Worm (Caenorhabditis elegans) whole organism, L1 larva: ENCODE data around the gene clh-6.

Experiments
- alr-1 ChIP-seq: fragments of 200-800 bp; sonication (Bioruptor generic); optimal IDR thresholded peaks from 2 replicates; lab custom pipeline; 2018; ENCODE audit warnings: borderline replicate concordance, mild to moderate bottlenecking, missing genetic modification characterization, missing compliant biosample characterization
- aly-2 ChIP-seq: fragments of 150-350 bp; optimal IDR thresholded peaks from 2 replicates; lab custom pipeline; 2014; ENCODE audit warnings: missing biosample characterization, missing genetic modification characterization
- ceh-63 ChIP-seq: fragments of 200-800 bp; sonication (Bioruptor generic); optimal IDR thresholded peaks from 2 replicates; lab custom pipeline; 2018; ENCODE audit warnings: mild to moderate bottlenecking, missing genetic modification characterization, missing compliant biosample characterization
- ceh-8 ChIP-seq: fragments of 200-800 bp; sonication (Bioruptor generic); optimal IDR thresholded peaks from 2 replicates; lab custom pipeline; 2018; ENCODE audit warnings: mild to moderate bottlenecking, missing genetic modification characterization, moderate library complexity, missing compliant biosample characterization
- ceh-82 ChIP-seq, 3 experiments: fragments of 150-350 bp in 1 of 3; sonication (generic microtip) in 2 of 3; optimal IDR thresholded peaks; 2 replicates each; lab custom pipeline; 2014 to 2017; ENCODE audit warnings: missing biosample characterization in 3 of 3, missing genetic modification characterization in 3 of 3
- dpl-1 ChIP-seq, 3 experiments: fragments of 150-350 bp in 2 of 3; sonication (generic microtip) in 1 of 3; optimal IDR thresholded peaks; 2 replicates each; lab custom pipeline; 2014 to 2017; ENCODE audit warnings: missing biosample characterization in 3 of 3, missing genetic modification characterization in 3 of 3, missing genetic modification reagents in 3 of 3
- dsc-1 ChIP-seq: sonication (generic microtip); optimal IDR thresholded peaks from 2 replicates; lab custom pipeline; 2016; ENCODE audit warnings: mild to moderate bottlenecking, missing genetic modification characterization, missing compliant biosample characterization
- efl-1 ChIP-seq, 4 experiments: fragments of 150-350 bp; optimal IDR thresholded peaks in 3 of 4; peaks in 1 of 4; 1 replicate in 1 of 4; 2 replicates in 3 of 4; lab custom pipeline; 2014; ENCODE audit warnings: missing biosample characterization in 2 of 4, missing genetic modification characterization in 2 of 4, missing genetic modification reagents in 2 of 4
- efl-3 ChIP-seq: fragments of 200-800 bp; sonication (Bioruptor generic); optimal IDR thresholded peaks from 2 replicates; lab custom pipeline; 2018; ENCODE audit warnings: mild to moderate bottlenecking, missing genetic modification characterization, missing compliant biosample characterization
- egl-13 ChIP-seq: sonication (generic microtip); optimal IDR thresholded peaks from 2 replicates; lab custom pipeline; 2016; ENCODE audit warnings: missing genotype, missing genetic modification reagents, missing genetic modification characterization, missing compliant biosample characterization
- elt-3 ChIP-seq, 6 experiments: fragments of 150-350 bp in 1 of 6; sonication (generic microtip); optimal IDR thresholded peaks; 2 replicates each; lab custom pipeline; 2017 to 2018; ENCODE audit warnings: missing biosample characterization in 6 of 6, missing genetic modification characterization in 6 of 6, inconsistent platforms in 1 of 6
- ets-5 ChIP-seq: fragments of 200-800 bp; sonication (Bioruptor generic); IDR thresholded peaks from 2 replicates; pipeline ENCODE4 v1.3.6; 2022; ENCODE audit warnings: missing genetic modification characterization, missing compliant biosample characterization
- fkh-10 ChIP-seq: sonication (generic microtip); optimal IDR thresholded peaks from 2 replicates; lab custom pipeline; 2017; ENCODE audit warnings: missing biosample characterization, missing genetic modification reagents, missing genetic modification characterization
- hlh-17 ChIP-seq: fragments of 200-800 bp; sonication (Bioruptor generic); optimal IDR thresholded peaks from 2 replicates; lab custom pipeline; 2018; ENCODE audit warnings: missing genetic modification characterization, mild to moderate bottlenecking, missing compliant biosample characterization, moderate library complexity, borderline replicate concordance
- hlh-4 ChIP-seq: sonication (generic microtip); optimal IDR thresholded peaks from 2 replicates; lab custom pipeline; 2016; ENCODE audit warnings: mild to moderate bottlenecking, missing genetic modification characterization, missing compliant biosample characterization
- hpl-2 ChIP-seq: fragments of 150-350 bp; optimal IDR thresholded peaks from 2 replicates; lab custom pipeline; 2014; ENCODE audit warnings: missing biosample characterization, missing genetic modification reagents, missing genetic modification characterization
- irx-1 ChIP-seq: sonication (generic microtip); optimal IDR thresholded peaks from 2 replicates; lab custom pipeline; 2016; ENCODE audit warnings: missing genetic modification characterization, missing compliant biosample characterization
- isw-1 ChIP-seq: fragments of 200-800 bp; sonication (Bioruptor generic); IDR thresholded peaks from 2 replicates; pipeline ENCODE4 v1.3.6; 2022; ENCODE audit warnings: missing genetic modification characterization, missing compliant biosample characterization
- lin-15B ChIP-seq: fragments of 150-350 bp; sonication (generic microtip); optimal IDR thresholded peaks from 3 replicates; lab custom pipeline; 2014; ENCODE audit warnings: missing biosample characterization, missing genetic modification characterization
- lin-35 ChIP-seq, 2 experiments: fragments of 150-350 bp; optimal IDR thresholded peaks; 2 replicates each; lab custom pipeline; 2014; ENCODE audit warnings: missing biosample characterization in 2 of 2, missing genetic modification characterization in 2 of 2, missing genetic modification reagents in 2 of 2
- lin-39 ChIP-seq: fragments of 150-350 bp; optimal IDR thresholded peaks from 2 replicates; lab custom pipeline; 2014; ENCODE audit warnings: missing biosample characterization, missing genetic modification reagents, missing genetic modification characterization
- mab-9 ChIP-seq: fragments of 200-800 bp; sonication (Bioruptor generic); IDR thresholded peaks from 2 replicates; pipeline ENCODE4 v1.3.6; 2022; ENCODE audit warnings: missing genetic modification reagents, missing genetic modification characterization, missing compliant biosample characterization
- mdl-1 ChIP-seq, 2 experiments: fragments of 150-350 bp; optimal IDR thresholded peaks; 2 replicates each; lab custom pipeline; 2014 to 2017; ENCODE audit warnings: missing biosample characterization in 2 of 2, missing genetic modification characterization in 2 of 2, inconsistent platforms in 1 of 2
- mef-2 ChIP-seq: fragments of 150-350 bp; optimal IDR thresholded peaks from 2 replicates; lab custom pipeline; 2014; ENCODE audit warnings: missing biosample characterization, missing genetic modification characterization
- nhr-11 ChIP-seq: fragments of 150-350 bp; optimal IDR thresholded peaks from 2 replicates; lab custom pipeline; 2014; ENCODE audit warnings: missing biosample characterization, missing genetic modification characterization
- nhr-12 ChIP-seq: sonication (generic microtip); optimal IDR thresholded peaks from 2 replicates; lab custom pipeline; 2017; ENCODE audit warnings: missing biosample characterization, missing genetic modification characterization
- nhr-19 ChIP-seq: fragments of 200-800 bp; sonication (Bioruptor generic); conservative IDR thresholded peaks from 2 replicates; pipeline ENCODE4 v1.3.6; 2022; ENCODE audit warnings: missing genetic modification characterization, missing compliant biosample characterization
- nhr-28 ChIP-seq: fragments of 150-350 bp; optimal IDR thresholded peaks from 2 replicates; lab custom pipeline; 2014; ENCODE audit warnings: missing biosample characterization, missing genetic modification characterization
- nhr-47 ChIP-seq: sonication (generic microtip); optimal IDR thresholded peaks from 2 replicates; lab custom pipeline; 2016; ENCODE audit warnings: mild to moderate bottlenecking, missing genetic modification characterization, moderate library complexity, missing compliant biosample characterization
- nhr-71 ChIP-seq: sonication (generic microtip); optimal IDR thresholded peaks from 2 replicates; lab custom pipeline; 2016; ENCODE audit warnings: mild to moderate bottlenecking, missing genetic modification characterization, moderate library complexity, missing compliant biosample characterization
- nhr-77 ChIP-seq: fragments of 150-350 bp; optimal IDR thresholded peaks from 2 replicates; lab custom pipeline; 2014; ENCODE audit warnings: missing biosample characterization, missing genetic modification characterization
- nhr-84 ChIP-seq: sonication (generic microtip); optimal IDR thresholded peaks from 2 replicates; lab custom pipeline; 2017; ENCODE audit warnings: missing biosample characterization, missing genetic modification characterization
- pqm-1 ChIP-seq: sonication (generic microtip); optimal IDR thresholded peaks from 3 replicates; lab custom pipeline; 2017; ENCODE audit warnings: missing biosample characterization, missing genetic modification characterization
- rnt-1 ChIP-seq: sonication (generic microtip); optimal IDR thresholded peaks from 2 replicates; lab custom pipeline; 2016; ENCODE audit warnings: mild to moderate bottlenecking, missing genetic modification characterization, moderate library complexity, missing compliant biosample characterization
- sox-4 ChIP-seq: sonication (generic microtip); optimal IDR thresholded peaks from 2 replicates; lab custom pipeline; 2016; ENCODE audit warnings: missing genetic modification characterization, missing compliant biosample characterization
- sptf-1 ChIP-seq: fragments of 150-350 bp; optimal IDR thresholded peaks from 2 replicates; lab custom pipeline; 2014; ENCODE audit warnings: missing biosample characterization, missing genetic modification characterization
- sup-37 ChIP-seq: fragments of 200-800 bp; sonication (Bioruptor generic); optimal IDR thresholded peaks from 2 replicates; lab custom pipeline; 2018; ENCODE audit warnings: mild to moderate bottlenecking, missing genetic modification characterization, missing compliant biosample characterization
- swsn-7 ChIP-seq: sonication (generic microtip); optimal IDR thresholded peaks from 2 replicates; lab custom pipeline; 2016; ENCODE audit warnings: missing genetic modification characterization, missing compliant biosample characterization
- tbx-2 ChIP-seq: sonication (generic microtip); optimal IDR thresholded peaks from 2 replicates; lab custom pipeline; 2016; ENCODE audit warnings: missing genetic modification characterization, missing compliant biosample characterization
- tlp-1 ChIP-seq: fragments of 150-350 bp; optimal IDR thresholded peaks from 2 replicates; lab custom pipeline; 2014; ENCODE audit warnings: missing biosample characterization, missing genetic modification characterization
- unc-130 ChIP-seq: fragments of 150-350 bp; optimal IDR thresholded peaks from 2 replicates; lab custom pipeline; 2017; ENCODE audit warnings: missing biosample characterization, missing genetic modification characterization, inconsistent platforms
- unc-30 ChIP-seq: sonication (generic microtip); optimal IDR thresholded peaks from 2 replicates; lab custom pipeline; 2017; ENCODE audit warnings: missing biosample characterization, missing genetic modification characterization
- unc-86 ChIP-seq: sonication (generic microtip); optimal IDR thresholded peaks from 2 replicates; lab custom pipeline; 2016; ENCODE audit warnings: missing genetic modification characterization, missing compliant biosample characterization
- unc-98 ChIP-seq: fragments of 200-800 bp; sonication (Bioruptor generic); IDR thresholded peaks from 2 replicates; pipeline ENCODE4 v1.3.6; 2022; ENCODE audit warnings: missing genetic modification characterization, missing compliant biosample characterization
- xbp-1 ChIP-seq: sonication (generic microtip); optimal IDR thresholded peaks from 2 replicates; lab custom pipeline; 2016; ENCODE audit warnings: missing genetic modification characterization, missing compliant biosample characterization
- zip-4 ChIP-seq: fragments of 200-800 bp; sonication (Bioruptor generic); optimal IDR thresholded peaks from 2 replicates; lab custom pipeline; 2018; ENCODE audit warnings: mild to moderate bottlenecking, missing genetic modification characterization, moderate library complexity, missing compliant biosample characterization
- ztf-11 ChIP-seq, 2 experiments: sonication (generic microtip); optimal IDR thresholded peaks; 2 replicates each; lab custom pipeline; 2016 to 2017; ENCODE audit warnings: missing genetic modification characterization in 2 of 2, missing biosample characterization in 1 of 2, missing compliant biosample characterization in 1 of 2
- ztf-4 ChIP-seq: fragments of 150-350 bp; optimal IDR thresholded peaks from 2 replicates; lab custom pipeline; 2014; ENCODE audit warnings: missing biosample characterization, missing genetic modification characterization

The clh-6 gene

DNA sequence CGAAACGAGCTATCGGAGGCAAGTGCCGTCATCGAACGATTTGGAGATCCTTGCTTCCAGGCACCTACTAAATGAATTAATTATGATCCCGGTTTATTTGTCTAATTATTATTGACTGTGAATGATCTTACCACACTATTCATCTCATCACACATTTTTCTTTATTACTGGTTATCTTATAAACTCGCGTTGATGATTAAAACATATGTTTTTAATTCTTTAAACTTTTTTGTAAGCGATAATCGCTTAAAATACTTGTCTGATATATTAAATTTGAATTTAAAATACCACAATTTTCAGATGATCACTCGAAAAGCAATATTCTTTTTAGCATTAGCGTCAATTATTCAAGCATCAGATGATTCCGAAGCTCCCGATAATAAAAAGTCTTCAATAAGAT lies 18.0 kb downstream of the clh-6 start, which contains the start of gene F10C2.5:
Gene F10C2.5 (plus strand): TSS at position 301 of the 400 bp plus-strand sequence.
- TF ChIP-seq lin-35 (GFP tag; optimal IDR thresholded peaks at IDR 0.05; lab: Kevin White, UChicago) (no peak), nhr-19 (GFP tag; lab: Robert Waterston, UW) (no peak), ceh-8 (GFP tag; lab: Kevin White, UChicago) (no peak), dsc-1 (tag; lab: Kevin White, UChicago) (no peak), lin-15B (no peak), ets-5 (GFP tag; lab: Robert Waterston, UW) (no peak), sptf-1 (tag; lab: Kevin White, UChicago) (no peak), efl-3 (GFP tag; lab: Kevin White, UChicago) (no peak)

DNA sequence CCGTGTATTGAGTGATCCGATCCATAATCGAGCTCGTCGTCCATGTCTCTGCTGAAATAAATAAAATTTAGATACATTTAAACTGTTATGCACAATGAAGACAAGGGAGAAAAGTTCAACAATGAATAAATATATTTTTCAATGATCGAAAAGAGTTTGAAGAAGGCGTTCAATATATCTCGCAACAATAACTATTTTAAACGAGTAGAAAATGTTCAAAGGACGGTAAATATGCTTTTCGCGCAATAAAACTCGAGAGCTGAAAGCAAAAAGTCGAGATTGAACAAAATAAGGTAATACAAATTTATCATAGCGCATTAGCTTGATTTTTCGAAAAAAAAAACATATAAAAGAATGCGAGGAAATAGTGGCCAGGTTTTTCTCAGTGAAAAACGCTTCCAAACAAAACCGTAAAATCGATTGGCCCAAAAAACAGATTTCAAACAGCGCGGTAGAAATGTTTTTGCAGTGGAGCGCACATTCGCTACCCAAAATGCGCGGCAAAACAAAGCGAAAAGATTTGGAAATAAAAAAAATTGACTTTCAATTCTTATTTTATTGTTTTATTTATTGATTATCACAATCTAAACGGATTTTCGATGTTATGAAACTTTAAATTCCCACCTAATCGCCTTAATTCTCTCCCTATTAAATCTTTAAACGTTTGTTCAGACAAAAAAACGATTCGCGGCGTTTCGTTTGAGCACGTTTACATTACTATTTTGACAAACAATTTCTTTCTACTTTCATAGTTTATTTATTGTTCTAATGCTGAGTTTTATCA lies 22.2 kb downstream of the clh-6 start, which contains the start of the genes kup-1 and F10C2.4:
Gene kup-1 (minus strand): TSS at position 51 of the 784 bp plus-strand sequence.
Gene F10C2.4 (plus strand): TSS at position 734 of the 784 bp plus-strand sequence.
- peak in 2 of 6 experiments; percentile 50 to 62 for TF ChIP-seq elt-3 (tag; optimal IDR thresholded peaks at IDR 0.05; lab: Kevin White, UChicago)
- no peak for TF ChIP-seq ets-5 (GFP tag; lab: Robert Waterston, UW)
- no peak for TF ChIP-seq mef-2 (tag; lab: Kevin White, UChicago)
- no peak for TF ChIP-seq mab-9 (GFP tag; lab: Robert Waterston, UW)
- no peak for TF ChIP-seq hlh-17
- peak; percentile 82 for TF ChIP-seq nhr-71 (tag; lab: Kevin White, UChicago)
- no peak for TF ChIP-seq unc-30 (tag; lab: Kevin White, UChicago)
- TF ChIP-seq lin-39 (tag; lab: Kevin White, UChicago), result no peak
- no peak for TF ChIP-seq ztf-4 (tag; lab: Kevin White, UChicago)
- peak; percentile 50 for TF ChIP-seq rnt-1
- TF ChIP-seq unc-130, result no peak
- no peak for TF ChIP-seq alr-1 (tag; lab: Kevin White, UChicago)
- TF ChIP-seq zip-4 (GFP tag; lab: Kevin White, UChicago), result no peak
- TF ChIP-seq fkh-10 (GFP tag; lab: Kevin White, UChicago), result no peak
- peak; percentile 93 to 96 for TF ChIP-seq lin-35 (GFP tag; optimal IDR thresholded peaks at IDR 0.05; lab: Kevin White, UChicago)
- no peak for TF ChIP-seq ceh-63 (GFP tag; lab: Kevin White, UChicago)
- TF ChIP-seq sup-37, result no peak
- TF ChIP-seq ztf-11 (tag; optimal IDR thresholded peaks at IDR 0.05; lab: Kevin White, UChicago), result no peak
- no peak for TF ChIP-seq tlp-1
- peak; percentile 54 for TF ChIP-seq swsn-7
- TF ChIP-seq xbp-1 (tag; lab: Kevin White, UChicago), result peak; percentile 64
- no peak for TF ChIP-seq hpl-2 (GFP tag; lab: Kevin White, UChicago)
- TF ChIP-seq dpl-1 (GFP tag; optimal IDR thresholded peaks at IDR 0.05; lab: Kevin White, UChicago), result peak; percentile 92 to 96 (median 94)
- TF ChIP-seq nhr-47 (tag; lab: Kevin White, UChicago), result peak; percentile 63
- TF ChIP-seq nhr-28, result no peak
- no peak for TF ChIP-seq nhr-11 (tag; lab: Kevin White, UChicago)
- TF ChIP-seq irx-1 (tag; lab: Kevin White, UChicago), result peak; percentile 34
- TF ChIP-seq unc-86 (tag; lab: Kevin White, UChicago), result peak; percentile 48
- no peak for TF ChIP-seq hlh-4 (tag; lab: Kevin White, UChicago)
- no peak for TF ChIP-seq mdl-1 (tag; optimal IDR thresholded peaks at IDR 0.05; lab: Kevin White, UChicago)
- peak in 1 of 3 experiments; percentile 63 for TF ChIP-seq ceh-82 (tag; optimal IDR thresholded peaks at IDR 0.05; lab: Kevin White, UChicago)
- TF ChIP-seq sox-4, result no peak
- peak; percentile 51 for TF ChIP-seq nhr-77 (tag; lab: Kevin White, UChicago)
- no peak for TF ChIP-seq unc-98
- no peak for TF ChIP-seq aly-2
- peak; percentile 48 for TF ChIP-seq isw-1
- peak; percentile 89 to 95 for TF ChIP-seq efl-1 (optimal IDR thresholded peaks at IDR 0.05; lab: Kevin White, UChicago)
- TF ChIP-seq efl-1 (GFP tag; optimal IDR thresholded peaks at IDR 0.05 in 1 of 2; lab: Kevin White, UChicago), result peak; percentile 94 to 99
- no peak for TF ChIP-seq pqm-1 (tag; lab: Kevin White, UChicago)
- TF ChIP-seq nhr-84 (tag; lab: Kevin White, UChicago), result no peak
- TF ChIP-seq tbx-2 (tag; lab: Kevin White, UChicago), result peak; percentile 66
- TF ChIP-seq egl-13 (tag; lab: Kevin White, UChicago), result no peak
- TF ChIP-seq lin-15B, result peak; percentile 74
- no peak for TF ChIP-seq sptf-1 (tag; lab: Kevin White, UChicago)
- TF ChIP-seq nhr-12 (tag; lab: Kevin White, UChicago), result no peak
